Worm (Caenorhabditis elegans): ENCODE data around the gene W03C9.5.

W03C9.5 gene

ce11 chrII:11974048-11974995 is 7.0 kb upstream of the W03C9.5 start (continued):
- TF ChIP-seq ceh-82 (tag; optimal IDR thresholded peaks at IDR 0.05) (no peak), skn-1 (tag; optimal IDR thresholded peaks at IDR 0.05) (no peak), ztf-1 (GFP tag; conservative IDR thresholded peaks at IDR 0.05) (0 out of 2 replicates have a peak, but pooled peaks have one; percentile 82)

- TF ChIP-seq fos-1 (tag; optimal IDR thresholded peaks at IDR 0.05) = no peak
- TF ChIP-seq lin-13 (GFP tag; optimal IDR thresholded peaks at IDR 0.05) = no peak
- no peak for TF ChIP-seq ztf-11 (tag; optimal IDR thresholded peaks at IDR 0.05)
- TF ChIP-seq Y55F3AM.14 (GFP tag; optimal IDR thresholded peaks at IDR 0.05) = no peak
- no peak for TF ChIP-seq zag-1 (tag; optimal IDR thresholded peaks at IDR 0.05)
- no peak for TF ChIP-seq R02D3.7 (tag; optimal IDR thresholded peaks at IDR 0.05)
- TF ChIP-seq nhr-129 (tag; optimal IDR thresholded peaks at IDR 0.05) = no peak
- TF ChIP-seq egl-27 (tag; optimal IDR thresholded peaks at IDR 0.05) = no peak
- no peak for TF ChIP-seq elt-1 (tag; optimal IDR thresholded peaks at IDR 0.05)
- TF ChIP-seq nhr-237 (tag; optimal IDR thresholded peaks at IDR 0.05) = no peak
- TF ChIP-seq ztf-4 (tag; optimal IDR thresholded peaks at IDR 0.05) = no peak
- TF ChIP-seq nhr-23 (tag; optimal IDR thresholded peaks at IDR 0.05) = no peak
- TF ChIP-seq sma-3 (GFP tag; optimal IDR thresholded peaks at IDR 0.05) = no peak
- TF ChIP-seq F13H6.1 (tag; optimal IDR thresholded peaks at IDR 0.05) = no peak
- no peak for TF ChIP-seq ceh-82 (tag; optimal IDR thresholded peaks at IDR 0.05)
These were observed 6.3 kb upstream of the W03C9.5 start, which contains the start of gene acbp-6 for ce11 chrII:11973632-11974031. acbp-6 (minus strand) TSS chrII:11973732.

DNA sequence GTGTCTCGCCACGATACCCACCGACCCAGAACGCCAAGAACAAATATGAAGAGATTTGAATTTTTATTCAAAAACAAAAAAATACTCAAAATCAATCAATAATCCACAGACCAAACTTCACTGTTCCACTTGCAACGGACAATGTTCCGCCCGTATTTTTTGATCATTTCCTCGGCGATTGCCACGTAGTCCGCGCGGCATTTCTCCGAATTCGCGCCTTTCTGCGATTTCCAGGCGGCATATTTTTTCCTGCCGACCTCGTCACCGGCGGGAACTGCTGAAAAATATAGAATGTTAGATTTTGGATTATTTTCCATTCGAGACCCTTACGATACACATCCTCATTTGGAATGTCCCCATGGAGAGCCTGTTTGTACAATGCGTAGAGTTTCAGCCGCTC is 4.9 kb upstream of the W03C9.5 start:
- TF ChIP-seq blmp-1 (tag; optimal IDR thresholded peaks at IDR 0.05; ENCODE audit: insufficient read depth) = no peak
- TF ChIP-seq nhr-237 (tag; optimal IDR thresholded peaks at IDR 0.05) = no peak
- TF ChIP-seq nhr-10 (tag; optimal IDR thresholded peaks at IDR 0.05) = no peak
- no peak for TF ChIP-seq fos-1 (tag; optimal IDR thresholded peaks at IDR 0.05)
- no peak for TF ChIP-seq ztf-1 (GFP tag; conservative IDR thresholded peaks at IDR 0.05)
- no peak for TF ChIP-seq snpc-4 (tag; optimal IDR thresholded peaks at IDR 0.05)
- no peak for TF ChIP-seq lin-39 (tag; optimal IDR thresholded peaks at IDR 0.05)
- TF ChIP-seq elt-1 (tag; optimal IDR thresholded peaks at IDR 0.05) = no peak
- TF ChIP-seq mbf-1 (tag; optimal IDR thresholded peaks at IDR 0.05) = no peak

DNA sequence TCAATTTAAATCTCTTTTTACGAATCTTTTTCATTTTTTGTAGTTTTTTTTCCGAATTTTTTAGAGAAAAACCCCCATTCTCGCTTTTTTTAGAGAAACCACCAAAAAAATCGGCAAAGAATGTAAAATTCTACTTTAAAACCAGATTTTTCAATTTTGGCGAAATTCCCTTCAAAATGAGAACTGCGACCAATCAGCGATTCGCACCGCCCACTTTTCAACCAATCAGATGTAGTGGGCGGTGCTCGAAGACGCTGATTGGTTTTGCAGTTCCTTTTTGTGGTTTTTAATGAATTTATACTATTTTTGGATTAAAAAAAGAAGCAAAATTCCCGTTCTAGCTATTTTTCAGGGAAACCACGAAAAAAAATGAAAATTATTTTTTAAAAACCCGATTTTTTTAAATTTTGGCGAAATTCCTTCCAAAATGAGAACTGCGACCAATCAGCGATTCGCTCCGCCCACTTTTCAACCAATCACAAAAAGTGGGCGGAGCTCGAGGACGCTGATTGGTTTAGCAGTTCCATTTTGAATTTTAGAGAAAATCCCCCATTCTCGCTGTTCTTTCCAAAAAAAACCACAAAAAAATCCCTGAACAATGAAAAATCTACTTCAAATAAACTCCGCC is 3.8 kb upstream of the W03C9.5 start:
- TF ChIP-seq R02D3.7 (tag; optimal IDR thresholded peaks at IDR 0.05) (no peak), elt-3 (tag; optimal IDR thresholded peaks at IDR 0.05) (no peak), sma-3 (GFP tag; optimal IDR thresholded peaks at IDR 0.05) (no peak), sem-4 (tag; optimal IDR thresholded peaks at IDR 0.05) (no peak), ZK546.5 (tag; optimal IDR thresholded peaks at IDR 0.05) (no peak), F13H6.1 (tag; optimal IDR thresholded peaks at IDR 0.05) (no peak), ama-1 (optimal IDR thresholded peaks at IDR 0.05) (no peak), nhr-21 (tag; optimal IDR thresholded peaks at IDR 0.05) (no peak), ztf-11 (tag; optimal IDR thresholded peaks at IDR 0.05) (no peak), Y55F3AM.14 (GFP tag; optimal IDR thresholded peaks at IDR 0.05) (no peak), lin-39 (tag; optimal IDR thresholded peaks at IDR 0.05) (no peak), nhr-10 (tag; optimal IDR thresholded peaks at IDR 0.05) (no peak), sma-9 (GFP tag; optimal IDR thresholded peaks at IDR 0.05) (no peak), sma-9 (tag; optimal IDR thresholded peaks at IDR 0.05) (no peak), nhr-6 (tag; optimal IDR thresholded peaks at IDR 0.05) (no peak), ceh-82 (tag; optimal IDR thresholded peaks at IDR 0.05) (no peak), C34F6.9 (tag; optimal IDR thresholded peaks at IDR 0.05) (no peak), nhr-23 (tag; optimal IDR thresholded peaks at IDR 0.05) (no peak), gmeb-1 (tag; optimal IDR thresholded peaks at IDR 0.05) (no peak), mab-5 (tag; optimal IDR thresholded peaks at IDR 0.05) (no peak)

ce11 chrII:11969033-11969432 is 1.7 kb upstream of the W03C9.5 start:
- no peak for TF ChIP-seq ztf-11 (tag; optimal IDR thresholded peaks at IDR 0.05)
- no peak for TF ChIP-seq ztf-4 (tag; optimal IDR thresholded peaks at IDR 0.05)
- TF ChIP-seq skn-1 (tag; optimal IDR thresholded peaks at IDR 0.05) = no peak
- TF ChIP-seq nhr-10 (tag; optimal IDR thresholded peaks at IDR 0.05) = no peak
- no peak for TF ChIP-seq nhr-11 (tag; optimal IDR thresholded peaks at IDR 0.05)
- TF ChIP-seq snpc-4 (tag; optimal IDR thresholded peaks at IDR 0.05) = no peak
- no peak for TF ChIP-seq mbf-1 (tag; optimal IDR thresholded peaks at IDR 0.05)

Measured in whole organism, L2 larva.